Fruit fly (Drosophila melanogaster): Measurements from ENCODE around the gene beta4GalNAcTB.

Gene beta4GalNAcTB

dm6 chr3R:29033909-29034629 is at the start of gene beta4GalNAcTB, which contains the start of gene Cpsf100 (continued):
- no peak for TF ChIP-seq CG9139 (GFP tag; optimal IDR thresholded peaks at IDR 0.05)
- peak; percentile 89 for TF ChIP-seq fkh (GFP tag; optimal IDR thresholded peaks at IDR 0.05)
- TF ChIP-seq CG32006 (GFP tag; optimal IDR thresholded peaks at IDR 0.05): peak; percentile 91
- peak; percentile 73 for TF ChIP-seq Met (GFP tag; optimal IDR thresholded peaks at IDR 0.05)
- no peak for TF ChIP-seq CG4318 (GFP tag; optimal IDR thresholded peaks at IDR 0.05)
- TF ChIP-seq Hr39 (GFP tag; optimal IDR thresholded peaks at IDR 0.05): peak; percentile 84
- peak; percentile 80 for TF ChIP-seq OdsH (GFP tag; optimal IDR thresholded peaks at IDR 0.05)
- TF ChIP-seq cyc (GFP tag; optimal IDR thresholded peaks at IDR 0.05): peak; percentile 82
- no peak for TF ChIP-seq CG16779 (tag; optimal IDR thresholded peaks at IDR 0.05)

dm6 chr3R:29082511-29083296 is 48.9 kb upstream of the beta4GalNAcTB start:
- TF ChIP-seq CG32006 (GFP tag; optimal IDR thresholded peaks at IDR 0.05) (peak; percentile 7), Ets96B (tag; optimal IDR thresholded peaks at IDR 0.05) (peak; percentile 9), svp (GFP tag) (peak; percentile 55), Eip78C (GFP tag) (peak; percentile 57), fkh (GFP tag; optimal IDR thresholded peaks at IDR 0.05) (peak; percentile 30), Eip75B (GFP tag; optimal IDR thresholded peaks at IDR 0.05) (no peak), CG6276 (GFP tag; optimal IDR thresholded peaks at IDR 0.05) (no peak), Sox14 (GFP tag; optimal IDR thresholded peaks at IDR 0.05) (peak; percentile 2)

dm6 chr3R:29082034-29082433 is 48.2 kb upstream of the beta4GalNAcTB start:
- TF ChIP-seq CG6163 (GFP tag; IDR thresholded peaks at IDR 0.05): 0 out of 3 replicates have a peak, but pooled peaks have one; percentile 7
- TF ChIP-seq Sox14 (GFP tag; optimal IDR thresholded peaks at IDR 0.05): no peak
- 0 out of 3 replicates have a peak, but pooled peaks have one; percentile 7 for TF ChIP-seq eg (GFP tag; IDR thresholded peaks at IDR 0.05)
- TF ChIP-seq esn (GFP tag; optimal IDR thresholded peaks at IDR 0.05): no peak

- TF ChIP-seq eg (GFP tag; IDR thresholded peaks at IDR 0.05): 0 out of 3 replicates have a peak, but pooled peaks have one; percentile 35
- peak; percentile 70 for TF ChIP-seq fkh (GFP tag; optimal IDR thresholded peaks at IDR 0.05)
- no peak for TF ChIP-seq Eip93F (GFP tag; optimal IDR thresholded peaks at IDR 0.05)
- peak; percentile 25 for TF ChIP-seq Eip78C (GFP tag)
Measured at dm6 chr3R:29077572-29077971, 43.8 kb upstream of the beta4GalNAcTB start.

- no peak for TF ChIP-seq CG6792 (GFP tag; optimal IDR thresholded peaks at IDR 0.05)
- TF ChIP-seq Ets21C (GFP tag; optimal IDR thresholded peaks at IDR 0.05): no peak
Measured at dm6 chr3R:29076609-29077008, 42.8 kb upstream of the beta4GalNAcTB start.

dm6 chr3R:29075631-29076398 is 42.0 kb upstream of the beta4GalNAcTB start:
- TF ChIP-seq Hr39 (GFP tag; optimal IDR thresholded peaks at IDR 0.05) (peak; percentile 66), CG8319 (GFP tag; optimal IDR thresholded peaks at IDR 0.05) (no peak), CG32006 (GFP tag; optimal IDR thresholded peaks at IDR 0.05) (peak; percentile 39), Blimp-1 (GFP tag; optimal IDR thresholded peaks at IDR 0.05) (no peak), salr (GFP tag; optimal IDR thresholded peaks at IDR 0.05) (no peak), Eip75B (GFP tag; optimal IDR thresholded peaks at IDR 0.05) (peak; percentile 39), ss (GFP tag; optimal IDR thresholded peaks at IDR 0.05) (peak in 1 of 2 experiments; percentile 27), CG7368 (GFP tag; optimal IDR thresholded peaks at IDR 0.05) (no peak), Eip78C (GFP tag) (peak; percentile 80), dsx (GFP tag; optimal IDR thresholded peaks at IDR 0.05; ENCODE audit: poor library complexity, severe bottlenecking) (peak; percentile 17), fd59A (GFP tag; optimal IDR thresholded peaks at IDR 0.05) (peak; percentile 15), fd85E (GFP tag; optimal IDR thresholded peaks at IDR 0.05) (no peak), Ets96B (tag; optimal IDR thresholded peaks at IDR 0.05) (peak; percentile 32), Hr38 (GFP tag; optimal IDR thresholded peaks at IDR 0.05) (no peak), CG1621 (tag; optimal IDR thresholded peaks at IDR 0.05) (no peak), CG31627 (GFP tag; optimal IDR thresholded peaks at IDR 0.05) (peak; percentile 46), cyc (GFP tag; optimal IDR thresholded peaks at IDR 0.05) (peak; percentile 21), CG3919 (GFP tag; optimal IDR thresholded peaks at IDR 0.05) (peak; percentile 7), achi (GFP tag; optimal IDR thresholded peaks at IDR 0.05) (no peak), Smox (GFP tag; optimal IDR thresholded peaks at IDR 0.05) (peak; percentile 38), CG6792 (GFP tag; optimal IDR thresholded peaks at IDR 0.05) (no peak), CG6163 (GFP tag; IDR thresholded peaks at IDR 0.05) (no peak), Sox14 (GFP tag; optimal IDR thresholded peaks at IDR 0.05) (peak; percentile 25)

Measured in whole organism, prepupa.